Worm (Caenorhabditis elegans) whole organism, L1 larva: ENCODE data around the gene Y38A10A.11.

Experiments
- C04F5.9 ChIP-seq: sonication (generic microtip); optimal IDR thresholded peaks from 2 replicates; lab custom pipeline; 2016; ENCODE audit warnings: missing genetic modification characterization, missing compliant biosample characterization
- C34B4.2 ChIP-seq: sonication (generic microtip); optimal IDR thresholded peaks from 2 replicates; lab custom pipeline; 2017; ENCODE audit warnings: mild to moderate bottlenecking, missing genetic modification characterization, missing compliant biosample characterization
- F16B12.6 ChIP-seq: fragments of 150-350 bp; optimal IDR thresholded peaks from 2 replicates; lab custom pipeline; 2014; ENCODE audit warnings: missing biosample characterization, missing genetic modification characterization
- Y116A8C.19 ChIP-seq: sonication (generic microtip); optimal IDR thresholded peaks from 2 replicates; lab custom pipeline; 2016; ENCODE audit warnings: missing compliant biosample characterization, missing genetic modification characterization, borderline replicate concordance
- alr-1 ChIP-seq: fragments of 200-800 bp; sonication (Bioruptor generic); optimal IDR thresholded peaks from 2 replicates; lab custom pipeline; 2018; ENCODE audit warnings: borderline replicate concordance, mild to moderate bottlenecking, missing genetic modification characterization, missing compliant biosample characterization
- aly-2 ChIP-seq: fragments of 150-350 bp; optimal IDR thresholded peaks from 2 replicates; lab custom pipeline; 2014; ENCODE audit warnings: missing biosample characterization, missing genetic modification characterization
- ama-1 ChIP-seq: fragments of 150-350 bp; optimal IDR thresholded peaks from 2 replicates; lab custom pipeline; 2014
- ceh-63 ChIP-seq: fragments of 200-800 bp; sonication (Bioruptor generic); optimal IDR thresholded peaks from 2 replicates; lab custom pipeline; 2018; ENCODE audit warnings: mild to moderate bottlenecking, missing genetic modification characterization, missing compliant biosample characterization
- ceh-88 ChIP-seq: fragments of 200-800 bp; sonication (Bioruptor generic); IDR thresholded peaks from 2 replicates; pipeline ENCODE4 v1.3.6; 2022; ENCODE audit warnings: missing genetic modification characterization, missing compliant biosample characterization
- ceh-90 ChIP-seq: sonication (generic microtip); optimal IDR thresholded peaks from 2 replicates; lab custom pipeline; 2016; ENCODE audit warnings: missing genetic modification characterization, missing compliant biosample characterization
- ces-1 ChIP-seq: fragments of 150-350 bp; optimal IDR thresholded peaks from 2 replicates; lab custom pipeline; 2014; ENCODE audit warnings: missing biosample characterization, missing genetic modification reagents, missing genetic modification characterization
- dpl-1 ChIP-seq, 3 experiments: fragments of 150-350 bp in 2 of 3; sonication (generic microtip) in 1 of 3; optimal IDR thresholded peaks; 2 replicates each; lab custom pipeline; 2014 to 2017; ENCODE audit warnings: missing biosample characterization in 3 of 3, missing genetic modification characterization in 3 of 3, missing genetic modification reagents in 3 of 3
- dsc-1 ChIP-seq: sonication (generic microtip); optimal IDR thresholded peaks from 2 replicates; lab custom pipeline; 2016; ENCODE audit warnings: mild to moderate bottlenecking, missing genetic modification characterization, missing compliant biosample characterization
- efl-1 ChIP-seq, 4 experiments: fragments of 150-350 bp; optimal IDR thresholded peaks in 3 of 4; peaks in 1 of 4; 1 replicate in 1 of 4; 2 replicates in 3 of 4; lab custom pipeline; 2014; ENCODE audit warnings: missing biosample characterization in 2 of 4, missing genetic modification characterization in 2 of 4, missing genetic modification reagents in 2 of 4
- efl-3 ChIP-seq: fragments of 200-800 bp; sonication (Bioruptor generic); optimal IDR thresholded peaks from 2 replicates; lab custom pipeline; 2018; ENCODE audit warnings: mild to moderate bottlenecking, missing genetic modification characterization, missing compliant biosample characterization
- egl-13 ChIP-seq: sonication (generic microtip); optimal IDR thresholded peaks from 2 replicates; lab custom pipeline; 2016; ENCODE audit warnings: missing genotype, missing genetic modification reagents, missing genetic modification characterization, missing compliant biosample characterization
- egl-27 ChIP-seq, 2 experiments: fragments of 150-350 bp in 1 of 2; sonication (generic microtip); optimal IDR thresholded peaks; 3 replicates each; lab custom pipeline; 2017 to 2018; ENCODE audit warnings: missing biosample characterization in 2 of 2, missing genetic modification characterization in 2 of 2, missing genetic modification reagents in 2 of 2
- elt-2 ChIP-seq: sonication (generic microtip); optimal IDR thresholded peaks from 2 replicates; lab custom pipeline; 2016; ENCODE audit warnings: missing genetic modification characterization, mild to moderate bottlenecking, inconsistent platforms, missing compliant biosample characterization, missing genetic modification reagents
- fkh-10 ChIP-seq: sonication (generic microtip); optimal IDR thresholded peaks from 2 replicates; lab custom pipeline; 2017; ENCODE audit warnings: missing biosample characterization, missing genetic modification reagents, missing genetic modification characterization
- fkh-4 ChIP-seq: sonication (generic microtip); optimal IDR thresholded peaks from 2 replicates; lab custom pipeline; 2016; ENCODE audit warnings: missing compliant biosample characterization, missing genetic modification characterization, borderline replicate concordance
- fos-1 ChIP-seq: fragments of 150-350 bp; optimal IDR thresholded peaks from 2 replicates; lab custom pipeline; 2014; ENCODE audit warnings: missing biosample characterization, missing genetic modification characterization
- grh-1 ChIP-seq: fragments of 200-800 bp; sonication (Bioruptor generic); IDR thresholded peaks from 2 replicates; pipeline ENCODE4 v1.3.6; 2022; ENCODE audit warnings: missing genetic modification reagents, missing genetic modification characterization, missing compliant biosample characterization
- hpl-2 ChIP-seq: fragments of 150-350 bp; optimal IDR thresholded peaks from 2 replicates; lab custom pipeline; 2014; ENCODE audit warnings: missing biosample characterization, missing genetic modification reagents, missing genetic modification characterization
- irx-1 ChIP-seq: sonication (generic microtip); optimal IDR thresholded peaks from 2 replicates; lab custom pipeline; 2016; ENCODE audit warnings: missing genetic modification characterization, missing compliant biosample characterization
- isw-1 ChIP-seq: fragments of 200-800 bp; sonication (Bioruptor generic); IDR thresholded peaks from 2 replicates; pipeline ENCODE4 v1.3.6; 2022; ENCODE audit warnings: missing genetic modification characterization, missing compliant biosample characterization
- jun-1 ChIP-seq: fragments of 150-350 bp; optimal IDR thresholded peaks from 2 replicates; lab custom pipeline; 2014; ENCODE audit warnings: missing biosample characterization, missing genetic modification reagents, missing genetic modification characterization
- lin-13 ChIP-seq: fragments of 150-350 bp; optimal IDR thresholded peaks from 2 replicates; lab custom pipeline; 2014; ENCODE audit warnings: missing biosample characterization, missing genetic modification reagents, missing genetic modification characterization
- lin-14 ChIP-seq: fragments of 200-800 bp; sonication (Bioruptor generic); optimal IDR thresholded peaks from 2 replicates; lab custom pipeline; 2018; ENCODE audit warnings: mild to moderate bottlenecking, missing genetic modification characterization, moderate library complexity, missing compliant biosample characterization
- lin-15B ChIP-seq: fragments of 150-350 bp; sonication (generic microtip); optimal IDR thresholded peaks from 3 replicates; lab custom pipeline; 2014; ENCODE audit warnings: missing biosample characterization, missing genetic modification characterization
- lin-35 ChIP-seq, 2 experiments: fragments of 150-350 bp; optimal IDR thresholded peaks; 2 replicates each; lab custom pipeline; 2014; ENCODE audit warnings: missing biosample characterization in 2 of 2, missing genetic modification characterization in 2 of 2, missing genetic modification reagents in 2 of 2
- lin-39 ChIP-seq: fragments of 150-350 bp; optimal IDR thresholded peaks from 2 replicates; lab custom pipeline; 2014; ENCODE audit warnings: missing biosample characterization, missing genetic modification reagents, missing genetic modification characterization
- lir-3 ChIP-seq: sonication (generic microtip); optimal IDR thresholded peaks from 2 replicates; lab custom pipeline; 2016; ENCODE audit warnings: mild to moderate bottlenecking, missing genetic modification characterization, moderate library complexity, missing compliant biosample characterization; ENCODE audit not compliant: poor library complexity
- lsy-2 ChIP-seq, 2 experiments: fragments of 150-350 bp; optimal IDR thresholded peaks; 2 replicates each; lab custom pipeline; 2014; ENCODE audit warnings: missing biosample characterization in 2 of 2, missing genetic modification characterization in 2 of 2
- mef-2 ChIP-seq: fragments of 150-350 bp; optimal IDR thresholded peaks from 2 replicates; lab custom pipeline; 2014; ENCODE audit warnings: missing biosample characterization, missing genetic modification characterization
- mep-1 ChIP-seq: fragments of 150-350 bp; optimal IDR thresholded peaks from 2 replicates; lab custom pipeline; 2014; ENCODE audit warnings: missing biosample characterization, missing genetic modification characterization
- nhr-12 ChIP-seq: sonication (generic microtip); optimal IDR thresholded peaks from 2 replicates; lab custom pipeline; 2017; ENCODE audit warnings: missing biosample characterization, missing genetic modification characterization
- nhr-19 ChIP-seq: fragments of 200-800 bp; sonication (Bioruptor generic); conservative IDR thresholded peaks from 2 replicates; pipeline ENCODE4 v1.3.6; 2022; ENCODE audit warnings: missing genetic modification characterization, missing compliant biosample characterization
- nhr-20 ChIP-seq: sonication (generic microtip); optimal IDR thresholded peaks from 2 replicates; lab custom pipeline; 2016; ENCODE audit warnings: mild to moderate bottlenecking, missing genetic modification characterization, missing compliant biosample characterization
- nhr-47 ChIP-seq: sonication (generic microtip); optimal IDR thresholded peaks from 2 replicates; lab custom pipeline; 2016; ENCODE audit warnings: mild to moderate bottlenecking, missing genetic modification characterization, moderate library complexity, missing compliant biosample characterization
- nhr-77 ChIP-seq: fragments of 150-350 bp; optimal IDR thresholded peaks from 2 replicates; lab custom pipeline; 2014; ENCODE audit warnings: missing biosample characterization, missing genetic modification characterization
- pag-3 ChIP-seq: sonication (generic microtip); optimal IDR thresholded peaks from 2 replicates; lab custom pipeline; 2017; ENCODE audit warnings: missing genetic modification characterization, mild to moderate bottlenecking, missing compliant biosample characterization, antibody characterized with exemption, borderline replicate concordance; ENCODE audit not compliant: insufficient read depth
- skn-1 ChIP-seq: fragments of 150-350 bp; optimal IDR thresholded peaks from 2 replicates; lab custom pipeline; 2014; ENCODE audit warnings: missing biosample characterization, missing genetic modification characterization
- snpc-4 ChIP-seq: fragments of 150-350 bp; optimal IDR thresholded peaks from 2 replicates; lab custom pipeline; 2014; ENCODE audit warnings: missing biosample characterization, missing genetic modification characterization
- tbx-2 ChIP-seq: sonication (generic microtip); optimal IDR thresholded peaks from 2 replicates; lab custom pipeline; 2016; ENCODE audit warnings: missing genetic modification characterization, missing compliant biosample characterization
- tlp-1 ChIP-seq: fragments of 150-350 bp; optimal IDR thresholded peaks from 2 replicates; lab custom pipeline; 2014; ENCODE audit warnings: missing biosample characterization, missing genetic modification characterization
- unc-30 ChIP-seq: sonication (generic microtip); optimal IDR thresholded peaks from 2 replicates; lab custom pipeline; 2017; ENCODE audit warnings: missing biosample characterization, missing genetic modification characterization
- unc-62 ChIP-seq: fragments of 150-350 bp; optimal IDR thresholded peaks from 2 replicates; lab custom pipeline; 2014; ENCODE audit warnings: missing biosample characterization, missing genetic modification reagents, missing genetic modification characterization
- vab-15 ChIP-seq: sonication (generic microtip); optimal IDR thresholded peaks from 2 replicates; lab custom pipeline; 2017; ENCODE audit warnings: missing genotype, mild to moderate bottlenecking, missing genetic modification characterization, missing compliant biosample characterization
- zag-1 ChIP-seq: fragments of 150-350 bp; optimal IDR thresholded peaks from 2 replicates; lab custom pipeline; 2014; ENCODE audit warnings: missing biosample characterization, missing genetic modification characterization
- zip-4 ChIP-seq: fragments of 200-800 bp; sonication (Bioruptor generic); optimal IDR thresholded peaks from 2 replicates; lab custom pipeline; 2018; ENCODE audit warnings: mild to moderate bottlenecking, missing genetic modification characterization, moderate library complexity, missing compliant biosample characterization
- ztf-11 ChIP-seq, 2 experiments: sonication (generic microtip); optimal IDR thresholded peaks; 2 replicates each; lab custom pipeline; 2016 to 2017; ENCODE audit warnings: missing genetic modification characterization in 2 of 2, missing biosample characterization in 1 of 2, missing compliant biosample characterization in 1 of 2

Gene Y38A10A.11

DNA sequence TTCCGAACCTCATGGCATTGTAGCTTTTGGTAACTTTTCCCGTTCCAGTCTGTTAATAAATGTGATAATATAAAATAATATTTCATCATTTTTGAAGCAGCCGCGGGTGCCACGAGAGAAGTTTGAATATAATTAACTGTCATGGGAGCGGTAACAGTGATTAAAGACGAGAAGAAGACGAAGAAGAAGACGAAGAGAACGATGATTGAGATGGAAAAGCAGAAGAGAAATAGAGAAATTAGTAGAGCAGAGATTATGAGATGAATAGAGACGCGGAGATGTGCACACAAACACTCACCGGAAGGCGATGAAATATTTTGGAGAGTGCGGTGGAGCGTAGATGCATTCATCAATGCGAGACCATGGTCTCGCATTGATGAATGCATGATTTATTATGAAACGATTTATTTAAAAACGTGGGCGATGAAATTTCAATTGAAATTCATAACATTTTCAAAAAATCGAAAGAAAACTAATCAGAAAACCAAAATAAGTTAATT, 50.1 kb downstream of the Y38A10A.11 start, which contains the start of gene seip-1 (continued):
- peak; percentile 68 for TF ChIP-seq zag-1 (tag; lab: Kevin White, UChicago)
- TF ChIP-seq egl-27 (tag; optimal IDR thresholded peaks at IDR 0.05; lab: Kevin White, UChicago): no peak
- TF ChIP-seq fkh-4 (tag; lab: Kevin White, UChicago): no peak
- peak; percentile 71 to 81 (median 72) for TF ChIP-seq dpl-1 (GFP tag; optimal IDR thresholded peaks at IDR 0.05; lab: Kevin White, UChicago)
- peak; percentile 89 for TF ChIP-seq nhr-20 (tag; lab: Kevin White, UChicago)
- peak; percentile 81 to 87 for TF ChIP-seq lin-35 (GFP tag; optimal IDR thresholded peaks at IDR 0.05; lab: Kevin White, UChicago)
- peak; percentile 75 for TF ChIP-seq fos-1 (tag; lab: Kevin White, UChicago)
- peak; percentile 56 for TF ChIP-seq elt-2
- TF ChIP-seq lsy-2 (tag; optimal IDR thresholded peaks at IDR 0.05; lab: Kevin White, UChicago): peak; percentile 76 to 91
- no peak for TF ChIP-seq vab-15 (tag; lab: Kevin White, UChicago)
- TF ChIP-seq lin-15B (tag; lab: Kevin White, UChicago): peak; percentile 80
- TF ChIP-seq fkh-10 (GFP tag; lab: Kevin White, UChicago): peak; percentile 65
- TF ChIP-seq pag-3 (tag; lab: Kevin White, UChicago): no peak
- TF ChIP-seq ztf-11 (tag; optimal IDR thresholded peaks at IDR 0.05; lab: Kevin White, UChicago): peak in 1 of 2 experiments; percentile 56
- peak; percentile 58 for TF ChIP-seq lir-3 (tag; lab: Kevin White, UChicago)
- no peak for TF ChIP-seq ces-1 (GFP tag; lab: Kevin White, UChicago)
- TF ChIP-seq tbx-2 (tag; lab: Kevin White, UChicago): peak; percentile 75
- peak; percentile 76 for TF ChIP-seq ceh-88
- no peak for TF ChIP-seq hpl-2
- no peak for TF ChIP-seq unc-30
- no peak for TF ChIP-seq lin-39 (tag; lab: Kevin White, UChicago)
- peak; percentile 84 to 90 for TF ChIP-seq efl-1 (optimal IDR thresholded peaks at IDR 0.05; lab: Kevin White, UChicago)
- TF ChIP-seq efl-1 (GFP tag; optimal IDR thresholded peaks at IDR 0.05 in 1 of 2; lab: Kevin White, UChicago): peak; percentile 78 to 96
- peak; percentile 89 for TF ChIP-seq skn-1
- TF ChIP-seq irx-1 (tag; lab: Kevin White, UChicago): peak; percentile 70
- peak; percentile 83 for TF ChIP-seq nhr-47 (tag; lab: Kevin White, UChicago)
- TF ChIP-seq ceh-90: peak; percentile 19
- TF ChIP-seq nhr-19 (GFP tag; lab: Robert Waterston, UW): peak; percentile 81
- peak; percentile 69 for TF ChIP-seq isw-1
- peak; percentile 72 for TF ChIP-seq lin-13 (GFP tag; lab: Kevin White, UChicago)
- TF ChIP-seq mep-1 (tag; lab: Kevin White, UChicago): peak; percentile 94
- TF ChIP-seq grh-1 (GFP tag; lab: Robert Waterston, UW): no peak
- no peak for TF ChIP-seq C34B4.2 (tag; lab: Kevin White, UChicago)
- TF ChIP-seq aly-2 (tag; lab: Kevin White, UChicago): no peak
- TF ChIP-seq egl-13 (tag; lab: Kevin White, UChicago): peak; percentile 72
- TF ChIP-seq ceh-63: no peak
- peak; percentile 66 for TF ChIP-seq F16B12.6 (tag; lab: Kevin White, UChicago)
- peak; percentile 97 for TF ChIP-seq lin-14 (GFP tag; lab: Kevin White, UChicago)
- TF ChIP-seq mef-2: peak; percentile 39
- no peak for TF ChIP-seq C04F5.9
- TF ChIP-seq alr-1: no peak
- no peak for TF ChIP-seq tlp-1 (tag; lab: Kevin White, UChicago)
- no peak for TF ChIP-seq efl-3
- peak; percentile 78 for TF ChIP-seq nhr-77
- peak; percentile 67 for TF ChIP-seq jun-1 (tag; lab: Kevin White, UChicago)
- TF ChIP-seq zip-4 (GFP tag; lab: Kevin White, UChicago): no peak
- TF ChIP-seq dsc-1 (tag; lab: Kevin White, UChicago): peak; percentile 51
- TF ChIP-seq Y116A8C.19 (tag; lab: Kevin White, UChicago): no peak
- peak; percentile 43 for TF ChIP-seq ama-1 (lab: Kevin White, UChicago)
- no peak for TF ChIP-seq nhr-12 (tag; lab: Kevin White, UChicago)
- TF ChIP-seq unc-62 (GFP tag; lab: Kevin White, UChicago): no peak
- peak; percentile 71 for TF ChIP-seq snpc-4
